Worm (Caenorhabditis elegans) whole organism, L4 larva: ENCODE results near the gene metl-6.

Source experiments
- D1046.2 ChIP-seq: fragments of 200-800 bp; sonication (Bioruptor generic); IDR thresholded peaks from 2 replicates; pipeline ENCODE4 v1.3.6; 2022; ENCODE audit warnings: missing genetic modification characterization, missing compliant biosample characterization
- F26F4.8 ChIP-seq: fragments of 200-800 bp; sonication (Bioruptor generic); conservative IDR thresholded peaks from 2 replicates; pipeline ENCODE4 v1.3.6; 2022; ENCODE audit warnings: missing genetic modification characterization, missing compliant biosample characterization
- F44E2.7 ChIP-seq: fragments of 200-800 bp; sonication (Bioruptor generic); IDR thresholded peaks from 2 replicates; pipeline ENCODE4 v2.1.2; 2022; ENCODE audit warnings: missing genetic modification characterization, missing compliant biosample characterization
- R02D3.7 ChIP-seq: fragments of 150-350 bp; sonication (generic microtip); optimal IDR thresholded peaks from 3 replicates; lab custom pipeline; 2014; ENCODE audit warnings: missing biosample characterization, missing genetic modification characterization
- Y75B8A.6 ChIP-seq: fragments of 200-800 bp; sonication (Bioruptor generic); IDR thresholded peaks from 2 replicates; pipeline ENCODE4 v1.3.6; 2022; ENCODE audit warnings: missing genetic modification reagents, missing genetic modification characterization, missing compliant biosample characterization
- ZK337.2 ChIP-seq: fragments of 200-800 bp; sonication (Bioruptor generic); IDR thresholded peaks from 2 replicates; pipeline ENCODE4 v1.3.6; 2022; ENCODE audit warnings: missing genetic modification reagents, missing genetic modification characterization, missing compliant biosample characterization
- aha-1 ChIP-seq: fragments of 150-350 bp; peaks from one replicate; lab custom pipeline; 2014; ENCODE audit warnings: missing biosample characterization, missing genetic modification characterization
- attf-4 ChIP-seq: sonication (generic microtip); optimal IDR thresholded peaks from 3 replicates; lab custom pipeline; 2017; ENCODE audit warnings: missing biosample characterization, missing genetic modification characterization
- ceh-20 ChIP-seq: fragments of 200-800 bp; sonication (Bioruptor generic); IDR thresholded peaks from 2 replicates; pipeline ENCODE4 v1.3.6; 2022; ENCODE audit warnings: missing genetic modification reagents, missing genetic modification characterization, missing compliant biosample characterization
- ceh-28 ChIP-seq: fragments of 150-350 bp; optimal IDR thresholded peaks from 2 replicates; lab custom pipeline; 2014; ENCODE audit warnings: missing biosample characterization, missing genetic modification reagents, missing genetic modification characterization
- ceh-44 ChIP-seq: fragments of 200-800 bp; sonication (Bioruptor generic); IDR thresholded peaks from 2 replicates; pipeline ENCODE4 v1.3.6; 2022; ENCODE audit warnings: missing genetic modification reagents, missing genetic modification characterization, missing compliant biosample characterization
- cey-2 ChIP-seq: sonication (generic microtip); optimal IDR thresholded peaks from 3 replicates; lab custom pipeline; 2017; ENCODE audit warnings: missing genetic modification characterization, mild to moderate bottlenecking, missing compliant biosample characterization, antibody characterized with exemption, borderline replicate concordance; ENCODE audit not compliant: insufficient read depth
- ctbp-1 ChIP-seq: fragments of 200-800 bp; sonication (Bioruptor generic); IDR thresholded peaks from 2 replicates; pipeline ENCODE4 v1.3.6; 2022; ENCODE audit warnings: missing genetic modification reagents, missing genetic modification characterization, missing compliant biosample characterization
- daf-12 ChIP-seq: fragments of 150-350 bp; optimal IDR thresholded peaks from 2 replicates; lab custom pipeline; 2014; ENCODE audit warnings: missing biosample characterization, missing genetic modification reagents, missing genetic modification characterization
- daf-8 ChIP-seq: fragments of 200-800 bp; sonication (Bioruptor generic); IDR thresholded peaks from 2 replicates; pipeline ENCODE4 v1.3.6; 2022; ENCODE audit warnings: missing genetic modification characterization, missing compliant biosample characterization
- dmd-6 ChIP-seq: fragments of 200-800 bp; sonication (Bioruptor generic); IDR thresholded peaks from 2 replicates; pipeline ENCODE4 v1.3.6; 2022; ENCODE audit warnings: missing genetic modification reagents, missing genetic modification characterization, missing compliant biosample characterization
- dmd-9 ChIP-seq: fragments of 200-800 bp; sonication (Bioruptor generic); IDR thresholded peaks from 2 replicates; pipeline ENCODE4 v1.3.6; 2022; ENCODE audit warnings: missing genetic modification reagents, missing genetic modification characterization, missing compliant biosample characterization
- dpl-1 ChIP-seq: fragments of 150-350 bp; optimal IDR thresholded peaks from 2 replicates; lab custom pipeline; 2014; ENCODE audit warnings: missing biosample characterization, missing genetic modification reagents, missing genetic modification characterization
- duxl-1 ChIP-seq: sonication (generic microtip); optimal IDR thresholded peaks from 2 replicates; lab custom pipeline; 2016; ENCODE audit warnings: mild to moderate bottlenecking, missing genetic modification characterization, moderate library complexity, missing compliant biosample characterization; ENCODE audit not compliant: poor library complexity
- dve-1 ChIP-seq: sonication (generic microtip); optimal IDR thresholded peaks from 2 replicates; lab custom pipeline; 2017; ENCODE audit warnings: antibody characterized with exemption, mild to moderate bottlenecking, missing genetic modification characterization, missing compliant biosample characterization; ENCODE audit not compliant: insufficient read depth
- egl-27 ChIP-seq: sonication (generic microtip); optimal IDR thresholded peaks from 3 replicates; lab custom pipeline; 2017; ENCODE audit warnings: missing biosample characterization, missing genetic modification reagents, missing genetic modification characterization
- egl-43 ChIP-seq: fragments of 200-800 bp; sonication (Bioruptor generic); IDR thresholded peaks from 2 replicates; pipeline ENCODE4 v1.3.6; 2022; ENCODE audit warnings: missing genetic modification reagents, missing genetic modification characterization, missing compliant biosample characterization
- hif-1 ChIP-seq, 2 experiments: sonication (generic microtip); optimal IDR thresholded peaks; 2 replicates each; lab custom pipeline; 2016 to 2017; ENCODE audit warnings: missing compliant biosample characterization in 2 of 2, missing genetic modification characterization in 2 of 2, missing genetic modification reagents in 2 of 2, missing genotype in 2 of 2, mild to moderate bottlenecking in 1 of 2
- hlh-11 ChIP-seq: fragments of 200-800 bp; sonication (Bioruptor generic); optimal IDR thresholded peaks from 2 replicates; lab custom pipeline; 2018; ENCODE audit warnings: mild to moderate bottlenecking, missing genetic modification characterization, missing compliant biosample characterization
- jun-1 ChIP-seq: fragments of 150-350 bp; optimal IDR thresholded peaks from 2 replicates; lab custom pipeline; 2014; ENCODE audit warnings: missing biosample characterization, missing genetic modification reagents, missing genetic modification characterization
- lin-15B ChIP-seq: fragments of 150-350 bp; sonication (generic microtip); optimal IDR thresholded peaks from 3 replicates; lab custom pipeline; 2014; ENCODE audit warnings: missing biosample characterization, missing genetic modification characterization
- lin-39 ChIP-seq: fragments of 150-350 bp; optimal IDR thresholded peaks from 2 replicates; lab custom pipeline; 2014; ENCODE audit warnings: missing biosample characterization, missing genetic modification reagents, missing genetic modification characterization
- lsy-2 ChIP-seq, 2 experiments: fragments of 150-350 bp in 1 of 2; sonication (generic microtip) in 1 of 2; optimal IDR thresholded peaks; 2 replicates each; lab custom pipeline; 2014 to 2017; ENCODE audit warnings: missing biosample characterization in 2 of 2, missing genetic modification characterization in 2 of 2
- madf-5 ChIP-seq, 2 experiments: fragments of 200-800 bp; sonication (Bioruptor generic); IDR thresholded peaks; 2 replicates each; pipeline ENCODE4 v1.3.6; 2022; ENCODE audit warnings: missing compliant biosample characterization in 2 of 2, missing genetic modification characterization in 2 of 2
- mdl-1 ChIP-seq, 2 experiments: fragments of 150-350 bp in 1 of 2; sonication (generic microtip) in 1 of 2; optimal IDR thresholded peaks; 2 replicates each; lab custom pipeline; 2014 to 2017; ENCODE audit warnings: missing biosample characterization in 2 of 2, missing genetic modification characterization in 2 of 2
- mdt-29 ChIP-seq: fragments of 200-800 bp; sonication (Bioruptor generic); IDR thresholded peaks from 2 replicates; pipeline ENCODE4 v1.3.6; 2022; ENCODE audit warnings: missing genetic modification reagents, missing genetic modification characterization, missing compliant biosample characterization
- mep-1 ChIP-seq: fragments of 150-350 bp; sonication (generic microtip); optimal IDR thresholded peaks from 3 replicates; lab custom pipeline; 2014; ENCODE audit warnings: missing biosample characterization, missing genetic modification characterization
- mxl-3 ChIP-seq: fragments of 200-800 bp; sonication (Bioruptor generic); optimal IDR thresholded peaks from 2 replicates; lab custom pipeline; 2018; ENCODE audit warnings: mild to moderate bottlenecking, missing genetic modification characterization, missing compliant biosample characterization
- nhr-10 ChIP-seq: fragments of 150-350 bp; optimal IDR thresholded peaks from 2 replicates; lab custom pipeline; 2014; ENCODE audit warnings: missing biosample characterization, missing genetic modification characterization
- nhr-102 ChIP-seq: sonication (generic microtip); optimal IDR thresholded peaks from 2 replicates; lab custom pipeline; 2016; ENCODE audit warnings: mild to moderate bottlenecking, missing genetic modification characterization, moderate library complexity, missing compliant biosample characterization
- nhr-11 ChIP-seq: fragments of 150-350 bp; optimal IDR thresholded peaks from 2 replicates; lab custom pipeline; 2014; ENCODE audit warnings: missing biosample characterization, missing genetic modification characterization
- nhr-28 ChIP-seq: fragments of 150-350 bp; optimal IDR thresholded peaks from 2 replicates; lab custom pipeline; 2014; ENCODE audit warnings: missing biosample characterization, missing genetic modification characterization
- nhr-41 ChIP-seq: fragments of 200-800 bp; sonication (Bioruptor generic); IDR thresholded peaks from 2 replicates; pipeline ENCODE4 v1.3.6; 2022; ENCODE audit warnings: missing genetic modification reagents, missing genetic modification characterization, missing compliant biosample characterization
- nhr-6 ChIP-seq: fragments of 150-350 bp; optimal IDR thresholded peaks from 2 replicates; lab custom pipeline; 2014; ENCODE audit warnings: missing biosample characterization, missing genetic modification characterization
- nhr-77 ChIP-seq: fragments of 150-350 bp; optimal IDR thresholded peaks from 2 replicates; lab custom pipeline; 2014; ENCODE audit warnings: missing biosample characterization, missing genetic modification characterization
- rbr-2 ChIP-seq: sonication (generic microtip); optimal IDR thresholded peaks from 2 replicates; lab custom pipeline; 2016; ENCODE audit warnings: missing genotype, missing genetic modification characterization, missing compliant biosample characterization
- sdz-12 ChIP-seq: fragments of 200-800 bp; sonication (Bioruptor generic); optimal IDR thresholded peaks from 2 replicates; lab custom pipeline; 2018; ENCODE audit warnings: mild to moderate bottlenecking, missing genetic modification characterization, missing compliant biosample characterization
- set-16 ChIP-seq: fragments of 200-800 bp; sonication (Bioruptor generic); IDR thresholded peaks from 2 replicates; pipeline ENCODE4 v1.3.6; 2022; ENCODE audit warnings: missing genetic modification reagents, missing genetic modification characterization, missing compliant biosample characterization
- skn-1 ChIP-seq: fragments of 150-350 bp; optimal IDR thresholded peaks from 2 replicates; lab custom pipeline; 2014; ENCODE audit warnings: missing biosample characterization, missing genetic modification characterization
- snpc-1.2 ChIP-seq: fragments of 200-800 bp; sonication (Bioruptor generic); IDR thresholded peaks from 2 replicates; pipeline ENCODE4 v1.3.6; 2022; ENCODE audit warnings: missing genetic modification reagents, missing genetic modification characterization, missing compliant biosample characterization
- tag-97 ChIP-seq: fragments of 200-800 bp; sonication (Bioruptor generic); IDR thresholded peaks from 2 replicates; pipeline ENCODE4 v1.3.6; 2022; ENCODE audit warnings: missing genetic modification characterization, missing compliant biosample characterization
- tra-1 ChIP-seq: fragments of 200-800 bp; sonication (Bioruptor generic); IDR thresholded peaks from 2 replicates; pipeline ENCODE4 v1.3.6; 2022; ENCODE audit warnings: missing genetic modification reagents, missing genetic modification characterization, missing compliant biosample characterization
- unc-130 ChIP-seq: sonication (generic microtip); optimal IDR thresholded peaks from 2 replicates; lab custom pipeline; 2016; ENCODE audit warnings: missing genetic modification reagents, missing genetic modification characterization, missing compliant biosample characterization
- unc-39 ChIP-seq: sonication (generic microtip); optimal IDR thresholded peaks from 2 replicates; lab custom pipeline; 2017; ENCODE audit warnings: missing biosample characterization, missing genetic modification characterization
- unc-62 ChIP-seq, 3 experiments: fragments of 150-350 bp in 1 of 3; sonication (generic microtip); optimal IDR thresholded peaks in 2 of 3; peaks in 1 of 3; 1 replicate in 1 of 3; 2 replicates in 2 of 3; lab custom pipeline; 2014 to 2017; ENCODE audit warnings: missing biosample characterization in 3 of 3, missing genetic modification characterization in 3 of 3, missing genetic modification reagents in 3 of 3, missing genotype in 1 of 3
- zip-2 ChIP-seq: fragments of 150-350 bp; optimal IDR thresholded peaks from 2 replicates; lab custom pipeline; 2014; ENCODE audit warnings: missing biosample characterization, missing genetic modification characterization

Gene metl-6

ce11 chrIII:3953235-3953634, 31.7 kb upstream of the metl-6 start:
- TF ChIP-seq egl-27 (no peak), dmd-6 (GFP tag; lab: Robert Waterston, UW) (peak; percentile 69), ceh-28 (tag; lab: Kevin White, UChicago) (peak; percentile 2), madf-5 (GFP tag; IDR thresholded peaks at IDR 0.05; lab: Robert Waterston, UW) (0 out of 4 replicates have a peak, but pooled peaks of 1 of the 2 experiments have one; percentile 49), egl-43 (GFP tag; lab: Robert Waterston, UW) (no peak), skn-1 (tag; lab: Kevin White, UChicago) (no peak), set-16 (GFP tag; lab: Robert Waterston, UW) (peak; percentile 74; the same call in 1 of the 2 replicates), nhr-11 (tag; lab: Kevin White, UChicago) (peak; percentile 43), mep-1 (tag; lab: Kevin White, UChicago) (peak; percentile 56), dpl-1 (no peak), ctbp-1 (GFP tag; lab: Robert Waterston, UW) (peak; percentile 47; the same call in 1 of the 2 replicates), rbr-2 (tag; lab: Kevin White, UChicago) (peak; percentile 20), snpc-1.2 (no peak), ceh-44 (GFP tag; lab: Robert Waterston, UW) (no peak), nhr-28 (tag; lab: Kevin White, UChicago) (peak; percentile 70), lin-15B (tag; lab: Kevin White, UChicago) (no peak), unc-62 (GFP tag; optimal IDR thresholded peaks at IDR 0.05 in 1 of 2; lab: Kevin White, UChicago) (peak in 1 of 2 experiments; percentile 100), unc-62 (tag; optimal IDR thresholded peaks at IDR 0.05; lab: Kevin White, UChicago) (no peak), hif-1 (tag; optimal IDR thresholded peaks at IDR 0.05; lab: Kevin White, UChicago) (peak in 1 of 2 experiments; percentile 80), lin-39 (tag; lab: Kevin White, UChicago) (peak; percentile 63), jun-1 (no peak), daf-8 (GFP tag; lab: Robert Waterston, UW) (no peak), tra-1 (GFP tag; lab: Robert Waterston, UW) (no peak; the same call in 1 of the 2 replicates), mxl-3 (peak; percentile 75), hlh-11 (tag; lab: Kevin White, UChicago) (peak; percentile 93), ceh-20 (peak; percentile 81), daf-12 (tag; lab: Kevin White, UChicago) (no peak), nhr-10 (tag; lab: Kevin White, UChicago) (no peak), dve-1 (tag; lab: Kevin White, UChicago) (peak; percentile 72), nhr-102 (tag; lab: Kevin White, UChicago) (peak; percentile 36), R02D3.7 (tag; lab: Kevin White, UChicago) (no peak), duxl-1 (tag; lab: Kevin White, UChicago) (no peak), ZK337.2 (no peak), mdl-1 (tag; optimal IDR thresholded peaks at IDR 0.05; lab: Kevin White, UChicago) (peak; percentile 42 to 87), zip-2 (tag; lab: Kevin White, UChicago) (no peak), attf-4 (tag; lab: Kevin White, UChicago) (no peak), dmd-9 (GFP tag; lab: Robert Waterston, UW) (no peak), nhr-6 (peak; percentile 24), unc-39 (tag; lab: Kevin White, UChicago) (no peak), sdz-12 (no peak), D1046.2 (GFP tag; lab: Robert Waterston, UW) (no peak; the same call in 1 of the 2 replicates), lsy-2 (tag; optimal IDR thresholded peaks at IDR 0.05; lab: Kevin White, UChicago) (peak; percentile 1 to 65), F44E2.7 (GFP tag; lab: Robert Waterston, UW) (no peak), F26F4.8 (GFP tag; lab: Robert Waterston, UW) (no peak), tag-97 (GFP tag; lab: Robert Waterston, UW) (no peak), nhr-77 (peak; percentile 57), unc-130 (GFP tag; lab: Kevin White, UChicago) (no peak), mdt-29 (GFP tag; lab: Robert Waterston, UW) (0 out of 2 replicates have a peak, but pooled peaks have one; percentile 48), aha-1 (tag; lab: Kevin White, UChicago) (peak; percentile 92), Y75B8A.6 (GFP tag; lab: Robert Waterston, UW) (no peak), cey-2 (peak; percentile 25), nhr-41 (GFP tag; lab: Robert Waterston, UW) (no peak)
